Worm (Caenorhabditis elegans): Measurements from ENCODE around the gene lgc-58.

lgc-58 gene

ce11 chrX:6122026-6122425 is 46.7 kb downstream of the lgc-58 start, which contains the start of gene nnt-1:
Gene nnt-1, plus strand, starts transcription at chrX:6122311.
- TF ChIP-seq flt-1 (GFP tag; IDR thresholded peaks at IDR 0.05) (no peak), ztf-29 (GFP tag; IDR thresholded peaks at IDR 0.05) (no peak), ztf-23 (GFP tag; IDR thresholded peaks at IDR 0.05) (no peak), cog-1 (tag; optimal IDR thresholded peaks at IDR 0.05) (no peak), tab-1 (GFP tag; IDR thresholded peaks at IDR 0.05) (no peak), T22C8.4 (GFP tag; IDR thresholded peaks at IDR 0.05) (no peak), klf-2 (GFP tag; conservative IDR thresholded peaks at IDR 0.05) (no peak), ref-1 (GFP tag; conservative IDR thresholded peaks at IDR 0.05) (no peak), med-1 (GFP tag; optimal IDR thresholded peaks at IDR 0.05; ENCODE audit: insufficient read depth) (no peak)

- TF ChIP-seq ref-1 (GFP tag; conservative IDR thresholded peaks at IDR 0.05): no peak
- no peak for TF ChIP-seq klf-2 (GFP tag; conservative IDR thresholded peaks at IDR 0.05)
- TF ChIP-seq flt-1 (GFP tag; IDR thresholded peaks at IDR 0.05): no peak
- TF ChIP-seq med-1 (GFP tag; optimal IDR thresholded peaks at IDR 0.05; ENCODE audit: insufficient read depth): no peak
- TF ChIP-seq T22C8.4 (GFP tag; IDR thresholded peaks at IDR 0.05): no peak
- no peak for TF ChIP-seq ztf-29 (GFP tag; IDR thresholded peaks at IDR 0.05)
- no peak for TF ChIP-seq tab-1 (GFP tag; IDR thresholded peaks at IDR 0.05)
- no peak for TF ChIP-seq ztf-23 (GFP tag; IDR thresholded peaks at IDR 0.05)
- no peak for TF ChIP-seq cog-1 (tag; optimal IDR thresholded peaks at IDR 0.05)
These were observed 52.9 kb downstream of the lgc-58 start, which contains the start of gene C15H9.9 for ce11 chrX:6128225-6128686. Gene C15H9.9, minus strand, starts transcription at chrX:6128275.

ce11 chrX:6128773-6129172 is 53.5 kb downstream of the lgc-58 start:
- TF ChIP-seq med-1 (GFP tag; optimal IDR thresholded peaks at IDR 0.05; ENCODE audit: insufficient read depth) (no peak), ref-1 (GFP tag; conservative IDR thresholded peaks at IDR 0.05) (no peak), flt-1 (GFP tag; IDR thresholded peaks at IDR 0.05) (no peak), ztf-23 (GFP tag; IDR thresholded peaks at IDR 0.05) (no peak), ztf-29 (GFP tag; IDR thresholded peaks at IDR 0.05) (no peak), cog-1 (tag; optimal IDR thresholded peaks at IDR 0.05) (no peak), tab-1 (GFP tag; IDR thresholded peaks at IDR 0.05) (no peak), klf-2 (GFP tag; conservative IDR thresholded peaks at IDR 0.05) (no peak), T22C8.4 (GFP tag; IDR thresholded peaks at IDR 0.05) (no peak)

- 0 out of 2 replicates have a peak, but pooled peaks have one; percentile 29 for TF ChIP-seq ztf-23 (GFP tag; IDR thresholded peaks at IDR 0.05)
- TF ChIP-seq tab-1 (GFP tag; IDR thresholded peaks at IDR 0.05): no peak
These were observed 54.0 kb downstream of the lgc-58 start for ce11 chrX:6129277-6129676.
